Worm (Caenorhabditis elegans) whole organism, late embryonic: ENCODE results near the gene R10E8.2.
"Not testable (repeated sequence)": the region's sequence is repeated elsewhere in the genome, so short reads cannot be mapped to it uniquely, and the experiment has no call there.

Experiments
- C38D4.7 ChIP-seq: fragments of 200-800 bp; sonication (Bioruptor generic); optimal IDR thresholded peaks from 2 replicates; lab custom pipeline; 2018; ENCODE audit warnings: mild to moderate bottlenecking, missing genetic modification characterization, moderate library complexity, missing compliant biosample characterization
- K02D7.2 ChIP-seq: sonication (generic microtip); optimal IDR thresholded peaks from 2 replicates; lab custom pipeline; 2017; ENCODE audit warnings: mild to moderate bottlenecking, missing genetic modification characterization, missing compliant biosample characterization
- T23F11.4 ChIP-seq: fragments of 200-800 bp; sonication (Bioruptor generic); optimal IDR thresholded peaks from 2 replicates; lab custom pipeline; 2018; ENCODE audit warnings: mild to moderate bottlenecking, missing genetic modification characterization, missing compliant biosample characterization
- Y22D7AL.16 ChIP-seq: sonication (generic microtip); optimal IDR thresholded peaks from 2 replicates; lab custom pipeline; 2016; ENCODE audit warnings: missing genetic modification characterization, missing compliant biosample characterization
- ceh-24 ChIP-seq: sonication (generic microtip); optimal IDR thresholded peaks from 2 replicates; lab custom pipeline; 2016; ENCODE audit warnings: mild to moderate bottlenecking, missing genetic modification characterization, missing compliant biosample characterization
- ceh-34 ChIP-seq: sonication (generic microtip); optimal IDR thresholded peaks from 2 replicates; lab custom pipeline; 2016; ENCODE audit warnings: mild to moderate bottlenecking, missing genetic modification characterization, missing compliant biosample characterization
- ceh-6 ChIP-seq: fragments of 200-800 bp; sonication (Bioruptor generic); optimal IDR thresholded peaks from 2 replicates; lab custom pipeline; 2018; ENCODE audit warnings: mild to moderate bottlenecking, missing genetic modification characterization, missing compliant biosample characterization
- dmd-4 ChIP-seq: sonication (generic microtip); optimal IDR thresholded peaks from 2 replicates; lab custom pipeline; 2016; ENCODE audit warnings: borderline replicate concordance, missing genetic modification characterization, missing compliant biosample characterization
- dve-1 ChIP-seq: sonication (generic microtip); optimal IDR thresholded peaks from 2 replicates; lab custom pipeline; 2017; ENCODE audit warnings: antibody characterized with exemption, mild to moderate bottlenecking, missing genetic modification characterization, missing compliant biosample characterization
- elt-2 ChIP-seq: sonication (generic microtip); optimal IDR thresholded peaks from 2 replicates; lab custom pipeline; 2016; ENCODE audit warnings: missing genetic modification reagents, missing genetic modification characterization, missing compliant biosample characterization
- elt-4 ChIP-seq: sonication (generic microtip); optimal IDR thresholded peaks from 2 replicates; lab custom pipeline; 2016; ENCODE audit warnings: missing genetic modification characterization, missing compliant biosample characterization
- fax-1 ChIP-seq: sonication (generic microtip); optimal IDR thresholded peaks from 2 replicates; lab custom pipeline; 2016; ENCODE audit warnings: missing genotype, missing genetic modification characterization, missing compliant biosample characterization
- gmeb-2 ChIP-seq: sonication (generic microtip); optimal IDR thresholded peaks from 2 replicates; lab custom pipeline; 2016; ENCODE audit warnings: missing genetic modification characterization, inconsistent platforms, missing compliant biosample characterization
- hlh-13 ChIP-seq: fragments of 200-800 bp; sonication (Bioruptor generic); optimal IDR thresholded peaks from 2 replicates; lab custom pipeline; 2018; ENCODE audit warnings: mild to moderate bottlenecking, missing genetic modification characterization, missing compliant biosample characterization
- hlh-30 ChIP-seq: sonication (generic microtip); optimal IDR thresholded peaks from 2 replicates; lab custom pipeline; 2017; ENCODE audit warnings: antibody characterized with exemption, missing genetic modification characterization, missing compliant biosample characterization; ENCODE audit not compliant: insufficient read depth
- hlh-8 ChIP-seq: sonication (generic microtip); optimal IDR thresholded peaks from 2 replicates; lab custom pipeline; 2016; ENCODE audit warnings: missing genotype, missing genetic modification characterization, missing compliant biosample characterization
- madf-2 ChIP-seq: sonication (generic microtip); optimal IDR thresholded peaks from 2 replicates; lab custom pipeline; 2017; ENCODE audit warnings: missing genetic modification characterization, missing compliant biosample characterization
- mec-3 ChIP-seq: sonication (generic microtip); optimal IDR thresholded peaks from 2 replicates; lab custom pipeline; 2016; ENCODE audit warnings: borderline replicate concordance, missing genetic modification characterization, missing compliant biosample characterization
- nfya-1 ChIP-seq: sonication (generic microtip); optimal IDR thresholded peaks from 2 replicates; lab custom pipeline; 2017; ENCODE audit warnings: missing genetic modification characterization, mild to moderate bottlenecking, missing compliant biosample characterization, antibody characterized with exemption, moderate library complexity
- npax-4 ChIP-seq: sonication (generic microtip); optimal IDR thresholded peaks from 2 replicates; lab custom pipeline; 2016; ENCODE audit warnings: missing genetic modification characterization, missing compliant biosample characterization
- pax-1 ChIP-seq: fragments of 150-350 bp; optimal IDR thresholded peaks from 2 replicates; lab custom pipeline; 2014; ENCODE audit warnings: missing biosample characterization, missing genetic modification characterization
- pha-4 ChIP-seq: fragments of 150-350 bp; optimal IDR thresholded peaks from 2 replicates; lab custom pipeline; 2018; ENCODE audit warnings: missing biosample characterization, missing genetic modification reagents, missing genetic modification characterization
- pros-1 ChIP-seq: fragments of 150-350 bp; optimal IDR thresholded peaks from 2 replicates; lab custom pipeline; 2014; ENCODE audit warnings: missing biosample characterization, missing genetic modification reagents, missing genetic modification characterization
- tbx-7 ChIP-seq: sonication (generic microtip); optimal IDR thresholded peaks from 2 replicates; lab custom pipeline; 2016; ENCODE audit warnings: missing genotype, missing genetic modification characterization, missing compliant biosample characterization
- unc-3 ChIP-seq, 2 experiments: fragments of 200-800 bp in 1 of 2; sonication (Bioruptor generic) in 1 of 2; sonication (generic microtip) in 1 of 2; conservative IDR thresholded peaks in 1 of 2; optimal IDR thresholded peaks in 1 of 2; 2 replicates each; pipeline versions ENCODE4 v1.3.6 to Lab custom; 2016 to 2022; ENCODE audit warnings: missing compliant biosample characterization in 2 of 2, missing genetic modification characterization in 2 of 2, missing genetic modification reagents in 1 of 2
- unc-55 ChIP-seq: sonication (generic microtip); optimal IDR thresholded peaks from 2 replicates; lab custom pipeline; 2017; ENCODE audit warnings: missing biosample characterization, missing genetic modification reagents, missing genetic modification characterization
- unc-86 ChIP-seq: sonication (generic microtip); optimal IDR thresholded peaks from 2 replicates; lab custom pipeline; 2016; ENCODE audit warnings: missing genetic modification characterization, missing compliant biosample characterization
- ztf-16 ChIP-seq: sonication (generic microtip); optimal IDR thresholded peaks from 2 replicates; lab custom pipeline; 2017; ENCODE audit warnings: missing genetic modification characterization, missing compliant biosample characterization

The R10E8.2 gene

ce11 chrV:18253494-18253893 is at the start of gene R10E8.2:
Gene R10E8.2, plus strand, starts transcription at chrV:18253794.
- TF ChIP-seq tbx-7 (tag; lab: Kevin White, UChicago) (no peak), ceh-24 (tag; lab: Kevin White, UChicago) (no peak), ztf-16 (tag; lab: Kevin White, UChicago) (no peak), fax-1 (tag; lab: Kevin White, UChicago) (no peak), elt-4 (tag; lab: Kevin White, UChicago) (no peak), T23F11.4 (no peak), Y22D7AL.16 (tag; lab: Kevin White, UChicago) (no peak), mec-3 (tag; lab: Kevin White, UChicago) (no peak), elt-2 (tag; lab: Kevin White, UChicago) (no peak)

ce11 chrV:18209071-18209470 is 44.5 kb upstream of the R10E8.2 start, which contains the start of gene F16H6.7:
Gene F16H6.7, minus strand, starts transcription at chrV:18209171.
- TF ChIP-seq hlh-8 (tag; lab: Kevin White, UChicago): no peak

DNA sequence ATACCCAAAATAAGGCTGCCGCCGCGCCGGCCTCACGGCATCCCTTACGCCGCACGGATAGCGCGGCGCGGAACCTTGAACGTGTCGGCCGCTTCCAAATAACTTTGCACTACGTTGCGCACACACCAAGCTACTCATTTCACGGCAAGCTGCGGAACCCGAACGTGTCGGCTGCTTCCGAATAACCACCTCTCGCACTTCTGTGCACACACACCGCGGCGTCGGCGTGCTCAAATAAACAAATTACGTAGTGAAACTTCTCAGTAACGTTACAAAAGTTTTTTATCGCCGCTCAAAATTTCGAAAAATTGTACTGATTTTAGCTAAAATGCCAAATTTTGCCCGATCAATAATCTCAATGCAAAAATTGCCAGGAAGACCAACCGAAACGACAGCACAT is 40.7 kb upstream of the R10E8.2 start:
- TF ChIP-seq nfya-1: no peak
- TF ChIP-seq madf-2 (tag; lab: Kevin White, UChicago): no peak
- TF ChIP-seq gmeb-2 (tag; lab: Kevin White, UChicago): no peak
- TF ChIP-seq npax-4 (tag; lab: Kevin White, UChicago): no peak
- TF ChIP-seq pha-4 (tag; lab: Kevin White, UChicago): no peak
- no peak for TF ChIP-seq mec-3 (tag; lab: Kevin White, UChicago)
- no peak for TF ChIP-seq C38D4.7 (GFP tag; lab: Kevin White, UChicago)
- TF ChIP-seq pros-1 (tag; lab: Kevin White, UChicago): no peak
- TF ChIP-seq dve-1: no peak
- no peak for TF ChIP-seq pax-1 (tag; lab: Kevin White, UChicago)
- no peak for TF ChIP-seq unc-86 (tag; lab: Kevin White, UChicago)
- TF ChIP-seq tbx-7 (tag; lab: Kevin White, UChicago): no peak
- no peak for TF ChIP-seq ztf-16 (tag; lab: Kevin White, UChicago)
- TF ChIP-seq unc-55: no peak
- no peak for TF ChIP-seq K02D7.2 (tag; lab: Kevin White, UChicago)
- no peak for TF ChIP-seq Y22D7AL.16 (tag; lab: Kevin White, UChicago)
- no peak for TF ChIP-seq ceh-6 (GFP tag; lab: Kevin White, UChicago)

ce11 chrV:18216175-18216574 is 37.4 kb upstream of the R10E8.2 start, which contains the start of gene F16H6.8:
Gene F16H6.8, minus strand, starts transcription at chrV:18216275.
- not testable (repeated sequence) for TF ChIP-seq hlh-30 (tag; lab: Kevin White, UChicago); nfya-1; unc-3 (GFP tag; conservative IDR thresholded peaks at IDR 0.05; lab: Robert Waterston, UW); unc-3 (tag; optimal IDR thresholded peaks at IDR 0.05; lab: Kevin White, UChicago)
- TF ChIP-seq, all 69 proteins: peak for 0; not testable (repeated sequence) for 69

DNA sequence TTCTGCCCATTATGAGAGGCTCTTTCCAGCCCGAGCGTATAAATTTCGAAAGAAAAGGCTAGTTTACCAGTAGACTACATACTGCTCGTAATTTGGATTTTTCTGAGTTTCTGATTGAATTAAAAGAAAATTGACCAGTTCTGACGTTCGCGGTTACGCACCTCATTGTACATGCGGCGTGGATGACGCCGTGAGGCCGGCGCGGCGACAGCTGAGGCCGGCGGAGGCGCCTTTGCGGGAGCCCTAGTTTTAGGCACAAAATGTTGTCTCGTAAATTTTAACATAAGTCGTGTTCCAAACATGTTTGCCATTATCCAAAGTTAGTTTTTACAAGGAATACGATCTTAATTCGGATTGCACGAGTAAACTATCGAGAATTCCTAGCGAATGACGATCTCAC is 36.8 kb upstream of the R10E8.2 start, which contains the start of gene F16H6.9:
Gene F16H6.9 (plus strand): TSS at position 301 of the 400 bp plus-strand sequence.
- not testable (repeated sequence) for TF ChIP-seq pros-1 (tag; lab: Kevin White, UChicago); ceh-6 (GFP tag; lab: Kevin White, UChicago); dmd-4 (tag; lab: Kevin White, UChicago)

DNA sequence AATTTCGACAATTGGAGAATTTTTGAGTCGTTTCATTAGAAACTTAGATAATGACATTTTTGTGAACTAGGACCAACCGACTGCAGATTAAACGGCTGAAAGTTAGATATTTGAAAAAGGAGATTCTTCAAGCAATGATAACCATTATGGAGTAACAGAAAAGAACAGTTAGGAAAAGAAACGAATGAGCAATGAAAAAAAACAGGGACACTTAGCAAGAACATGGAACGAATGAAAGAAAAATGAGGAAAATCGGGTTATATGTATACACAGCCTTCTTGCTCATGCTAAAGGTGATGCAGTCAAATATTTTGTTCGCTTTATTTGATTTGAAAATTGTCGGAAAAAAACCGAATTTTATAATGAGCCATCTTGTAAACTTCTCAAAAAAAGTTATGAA is 29.2 kb upstream of the R10E8.2 start, which contains the start of gene F16H6.10:
Gene F16H6.10 (minus strand): TSS at position 101 of the 400 bp plus-strand sequence.
- no peak for TF ChIP-seq hlh-13 (GFP tag; lab: Kevin White, UChicago)
- TF ChIP-seq ceh-34 (tag; lab: Kevin White, UChicago): no peak
- no peak for TF ChIP-seq dve-1
